Fruit fly (Drosophila melanogaster) whole organism, wandering third instar larva: Measurements from ENCODE around the gene CG5674.

Experiments used
- Abd-B ChIP-seq: fragments of >200 bp; optimal IDR thresholded peaks from 2 replicates; lab custom pipeline; 2017; ENCODE audit warnings: missing biosample characterization, missing genetic modification characterization
- Dfd ChIP-seq: fragments of >200 bp; optimal IDR thresholded peaks from 2 replicates; lab custom pipeline; 2017; ENCODE audit warnings: missing biosample characterization, missing genetic modification characterization
- Hr78 ChIP-seq: fragments of >200 bp; optimal IDR thresholded peaks from 2 replicates; lab custom pipeline; 2017; ENCODE audit warnings: missing biosample characterization, missing genetic modification characterization
- br ChIP-seq: fragments of 200-800 bp; sonication (Bioruptor generic); optimal IDR thresholded peaks from 2 replicates; lab custom pipeline; 2016; ENCODE audit warnings: missing biosample characterization, missing genetic modification characterization
- fru ChIP-seq: fragments of 200-800 bp; sonication (Bioruptor generic); optimal IDR thresholded peaks from 3 replicates; lab custom pipeline; 2016; ENCODE audit warnings: missing biosample characterization, mild to moderate bottlenecking, missing genetic modification characterization
- h ChIP-seq: fragments of 200-800 bp; sonication (Bioruptor generic); optimal IDR thresholded peaks from 3 replicates; lab custom pipeline; 2016; ENCODE audit warnings: missing biosample characterization, mild to moderate bottlenecking, missing genetic modification characterization
- lola ChIP-seq: fragments of >200 bp; optimal IDR thresholded peaks from 2 replicates; lab custom pipeline; 2017; ENCODE audit warnings: missing biosample characterization, missing genetic modification characterization

dm6 chr2L:17990771-17991170 is 27.6 kb downstream of the CG5674 start:
- TF ChIP-seq Dfd (GFP tag; lab: Kevin White, UChicago) = no peak
- no peak for TF ChIP-seq h (GFP tag; lab: Kevin White, UChicago)
- TF ChIP-seq Hr78 (GFP tag; lab: Kevin White, UChicago) = no peak
- no peak for TF ChIP-seq Abd-B (GFP tag; lab: Kevin White, UChicago)
- TF ChIP-seq br (GFP tag; lab: Kevin White, UChicago) = no peak
- TF ChIP-seq lola = no peak
- TF ChIP-seq fru (GFP tag; lab: Kevin White, UChicago) = no peak
